Fruit fly (Drosophila melanogaster): ENCODE results near the gene CG15642.

dm6 chrX:15475367-15475789 lies 7.8 kb upstream of the CG15642 start, which contains the start of gene mh:
- TF ChIP-seq usp (GFP tag; optimal IDR thresholded peaks at IDR 0.05) = no peak
- no peak for TF ChIP-seq CG8478 (optimal IDR thresholded peaks at IDR 0.05)
- no peak for TF ChIP-seq Dll (optimal IDR thresholded peaks at IDR 0.05)
- no peak for TF ChIP-seq psq (optimal IDR thresholded peaks at IDR 0.05)

Measured in whole organism.